Worm (Caenorhabditis elegans) whole organism, L1 larva: ENCODE measurements around the gene alh-1.
A peak's percentile ranks its signal among the peaks of the same experiment; 100 is the strongest.

ENCODE experiments used
- C16A3.4 ChIP-seq: fragments of 150-350 bp; optimal IDR thresholded peaks from 2 replicates; lab custom pipeline; 2014; ENCODE audit warnings: missing biosample characterization, missing genetic modification characterization
- C34B4.2 ChIP-seq: sonication (generic microtip); optimal IDR thresholded peaks from 2 replicates; lab custom pipeline; 2017; ENCODE audit warnings: mild to moderate bottlenecking, missing genetic modification characterization, missing compliant biosample characterization
- aly-2 ChIP-seq: fragments of 150-350 bp; optimal IDR thresholded peaks from 2 replicates; lab custom pipeline; 2014; ENCODE audit warnings: missing biosample characterization, missing genetic modification characterization
- ceh-63 ChIP-seq: fragments of 200-800 bp; sonication (Bioruptor generic); optimal IDR thresholded peaks from 2 replicates; lab custom pipeline; 2018; ENCODE audit warnings: mild to moderate bottlenecking, missing genetic modification characterization, missing compliant biosample characterization
- ceh-82 ChIP-seq, 3 experiments: fragments of 150-350 bp in 1 of 3; sonication (generic microtip) in 2 of 3; optimal IDR thresholded peaks; 2 replicates each; lab custom pipeline; 2014 to 2017; ENCODE audit warnings: missing biosample characterization in 3 of 3, missing genetic modification characterization in 3 of 3
- dpl-1 ChIP-seq, 3 experiments: fragments of 150-350 bp in 2 of 3; sonication (generic microtip) in 1 of 3; optimal IDR thresholded peaks; 2 replicates each; lab custom pipeline; 2014 to 2017; ENCODE audit warnings: missing biosample characterization in 3 of 3, missing genetic modification characterization in 3 of 3, missing genetic modification reagents in 3 of 3
- dsc-1 ChIP-seq: sonication (generic microtip); optimal IDR thresholded peaks from 2 replicates; lab custom pipeline; 2016; ENCODE audit warnings: mild to moderate bottlenecking, missing genetic modification characterization, missing compliant biosample characterization
- efl-1 ChIP-seq, 4 experiments: fragments of 150-350 bp; optimal IDR thresholded peaks in 3 of 4; peaks in 1 of 4; 1 replicate in 1 of 4; 2 replicates in 3 of 4; lab custom pipeline; 2014; ENCODE audit warnings: missing biosample characterization in 2 of 4, missing genetic modification characterization in 2 of 4, missing genetic modification reagents in 2 of 4
- efl-3 ChIP-seq: fragments of 200-800 bp; sonication (Bioruptor generic); optimal IDR thresholded peaks from 2 replicates; lab custom pipeline; 2018; ENCODE audit warnings: mild to moderate bottlenecking, missing genetic modification characterization, missing compliant biosample characterization
- egl-13 ChIP-seq: sonication (generic microtip); optimal IDR thresholded peaks from 2 replicates; lab custom pipeline; 2016; ENCODE audit warnings: missing genotype, missing genetic modification reagents, missing genetic modification characterization, missing compliant biosample characterization
- elt-2 ChIP-seq: sonication (generic microtip); optimal IDR thresholded peaks from 2 replicates; lab custom pipeline; 2016; ENCODE audit warnings: missing genetic modification characterization, mild to moderate bottlenecking, inconsistent platforms, missing compliant biosample characterization, missing genetic modification reagents
- elt-3 ChIP-seq, 6 experiments: fragments of 150-350 bp in 1 of 6; sonication (generic microtip); optimal IDR thresholded peaks; 2 replicates each; lab custom pipeline; 2017 to 2018; ENCODE audit warnings: missing biosample characterization in 6 of 6, missing genetic modification characterization in 6 of 6, inconsistent platforms in 1 of 6
- fkh-8 ChIP-seq: sonication (generic microtip); optimal IDR thresholded peaks from 2 replicates; lab custom pipeline; 2016; ENCODE audit warnings: mild to moderate bottlenecking, missing genetic modification characterization, missing compliant biosample characterization
- fos-1 ChIP-seq: fragments of 150-350 bp; optimal IDR thresholded peaks from 2 replicates; lab custom pipeline; 2014; ENCODE audit warnings: missing biosample characterization, missing genetic modification characterization
- grh-1 ChIP-seq: fragments of 200-800 bp; sonication (Bioruptor generic); IDR thresholded peaks from 2 replicates; pipeline ENCODE4 v1.3.6; 2022; ENCODE audit warnings: missing genetic modification reagents, missing genetic modification characterization, missing compliant biosample characterization
- hlh-17 ChIP-seq: fragments of 200-800 bp; sonication (Bioruptor generic); optimal IDR thresholded peaks from 2 replicates; lab custom pipeline; 2018; ENCODE audit warnings: missing genetic modification characterization, mild to moderate bottlenecking, missing compliant biosample characterization, moderate library complexity, borderline replicate concordance
- irx-1 ChIP-seq: sonication (generic microtip); optimal IDR thresholded peaks from 2 replicates; lab custom pipeline; 2016; ENCODE audit warnings: missing genetic modification characterization, missing compliant biosample characterization
- lin-14 ChIP-seq: fragments of 200-800 bp; sonication (Bioruptor generic); optimal IDR thresholded peaks from 2 replicates; lab custom pipeline; 2018; ENCODE audit warnings: mild to moderate bottlenecking, missing genetic modification characterization, moderate library complexity, missing compliant biosample characterization
- lin-35 ChIP-seq, 2 experiments: fragments of 150-350 bp; optimal IDR thresholded peaks; 2 replicates each; lab custom pipeline; 2014; ENCODE audit warnings: missing biosample characterization in 2 of 2, missing genetic modification characterization in 2 of 2, missing genetic modification reagents in 2 of 2
- lin-39 ChIP-seq: fragments of 150-350 bp; optimal IDR thresholded peaks from 2 replicates; lab custom pipeline; 2014; ENCODE audit warnings: missing biosample characterization, missing genetic modification reagents, missing genetic modification characterization
- mdl-1 ChIP-seq, 2 experiments: fragments of 150-350 bp; optimal IDR thresholded peaks; 2 replicates each; lab custom pipeline; 2014 to 2017; ENCODE audit warnings: missing biosample characterization in 2 of 2, missing genetic modification characterization in 2 of 2, inconsistent platforms in 1 of 2
- mef-2 ChIP-seq: fragments of 150-350 bp; optimal IDR thresholded peaks from 2 replicates; lab custom pipeline; 2014; ENCODE audit warnings: missing biosample characterization, missing genetic modification characterization
- nhr-12 ChIP-seq: sonication (generic microtip); optimal IDR thresholded peaks from 2 replicates; lab custom pipeline; 2017; ENCODE audit warnings: missing biosample characterization, missing genetic modification characterization
- nhr-47 ChIP-seq: sonication (generic microtip); optimal IDR thresholded peaks from 2 replicates; lab custom pipeline; 2016; ENCODE audit warnings: mild to moderate bottlenecking, missing genetic modification characterization, moderate library complexity, missing compliant biosample characterization
- nhr-71 ChIP-seq: sonication (generic microtip); optimal IDR thresholded peaks from 2 replicates; lab custom pipeline; 2016; ENCODE audit warnings: mild to moderate bottlenecking, missing genetic modification characterization, moderate library complexity, missing compliant biosample characterization
- nhr-76 ChIP-seq: sonication (generic microtip); optimal IDR thresholded peaks from 2 replicates; lab custom pipeline; 2017; ENCODE audit warnings: missing biosample characterization, missing genetic modification characterization
- nhr-77 ChIP-seq: fragments of 150-350 bp; optimal IDR thresholded peaks from 2 replicates; lab custom pipeline; 2014; ENCODE audit warnings: missing biosample characterization, missing genetic modification characterization
- nhr-84 ChIP-seq: sonication (generic microtip); optimal IDR thresholded peaks from 2 replicates; lab custom pipeline; 2017; ENCODE audit warnings: missing biosample characterization, missing genetic modification characterization
- nhr-85 ChIP-seq: sonication (generic microtip); peaks from one replicate; lab custom pipeline; 2016; ENCODE audit warnings: missing genetic modification characterization, inconsistent platforms, missing compliant biosample characterization
- snu-23 ChIP-seq: sonication (generic microtip); optimal IDR thresholded peaks from 2 replicates; lab custom pipeline; 2016; ENCODE audit warnings: missing genetic modification characterization, missing compliant biosample characterization
- sox-4 ChIP-seq: sonication (generic microtip); optimal IDR thresholded peaks from 2 replicates; lab custom pipeline; 2016; ENCODE audit warnings: missing genetic modification characterization, missing compliant biosample characterization
- unc-30 ChIP-seq: sonication (generic microtip); optimal IDR thresholded peaks from 2 replicates; lab custom pipeline; 2017; ENCODE audit warnings: missing biosample characterization, missing genetic modification characterization
- unc-62 ChIP-seq: fragments of 150-350 bp; optimal IDR thresholded peaks from 2 replicates; lab custom pipeline; 2014; ENCODE audit warnings: missing biosample characterization, missing genetic modification reagents, missing genetic modification characterization
- unc-98 ChIP-seq: fragments of 200-800 bp; sonication (Bioruptor generic); IDR thresholded peaks from 2 replicates; pipeline ENCODE4 v1.3.6; 2022; ENCODE audit warnings: missing genetic modification characterization, missing compliant biosample characterization
- vab-15 ChIP-seq: sonication (generic microtip); optimal IDR thresholded peaks from 2 replicates; lab custom pipeline; 2017; ENCODE audit warnings: missing genotype, mild to moderate bottlenecking, missing genetic modification characterization, missing compliant biosample characterization
- xbp-1 ChIP-seq: sonication (generic microtip); optimal IDR thresholded peaks from 2 replicates; lab custom pipeline; 2016; ENCODE audit warnings: missing genetic modification characterization, missing compliant biosample characterization
- zag-1 ChIP-seq: fragments of 150-350 bp; optimal IDR thresholded peaks from 2 replicates; lab custom pipeline; 2014; ENCODE audit warnings: missing biosample characterization, missing genetic modification characterization
- zip-4 ChIP-seq: fragments of 200-800 bp; sonication (Bioruptor generic); optimal IDR thresholded peaks from 2 replicates; lab custom pipeline; 2018; ENCODE audit warnings: mild to moderate bottlenecking, missing genetic modification characterization, moderate library complexity, missing compliant biosample characterization
- ztf-4 ChIP-seq: fragments of 150-350 bp; optimal IDR thresholded peaks from 2 replicates; lab custom pipeline; 2014; ENCODE audit warnings: missing biosample characterization, missing genetic modification characterization

Gene alh-1

ce11 chrIII:5102616-5103015 is 25.1 kb downstream of the alh-1 start, which contains the start of gene F54D8.6 (continued):
- TF ChIP-seq elt-2 (tag; lab: Kevin White, UChicago) = no peak
- TF ChIP-seq dpl-1 (GFP tag; optimal IDR thresholded peaks at IDR 0.05; lab: Kevin White, UChicago) = peak; percentile 44 to 73 (median 63)
- no peak for TF ChIP-seq ceh-63
- TF ChIP-seq grh-1 (GFP tag; lab: Robert Waterston, UW) = no peak

ce11 chrIII:5105485-5105884 is 27.9 kb downstream of the alh-1 start:
- TF ChIP-seq nhr-12 (tag; lab: Kevin White, UChicago) = no peak
- TF ChIP-seq nhr-85 (tag; lab: Kevin White, UChicago) = no peak
- TF ChIP-seq lin-35 (GFP tag; optimal IDR thresholded peaks at IDR 0.05; lab: Kevin White, UChicago) = no peak
- no peak for TF ChIP-seq mef-2 (tag; lab: Kevin White, UChicago)
- no peak for TF ChIP-seq fos-1
- no peak for TF ChIP-seq nhr-77 (tag; lab: Kevin White, UChicago)
- TF ChIP-seq nhr-76 (tag; lab: Kevin White, UChicago) = no peak
- no peak for TF ChIP-seq unc-98 (GFP tag; lab: Robert Waterston, UW)
- no peak for TF ChIP-seq dsc-1
- TF ChIP-seq egl-13 = no peak
- TF ChIP-seq zag-1 (tag; lab: Kevin White, UChicago) = no peak
- TF ChIP-seq nhr-71 (tag; lab: Kevin White, UChicago) = no peak
- TF ChIP-seq xbp-1 (tag; lab: Kevin White, UChicago) = no peak
- no peak for TF ChIP-seq C16A3.4 (tag; lab: Kevin White, UChicago)
- no peak for TF ChIP-seq zip-4
- TF ChIP-seq C34B4.2 = no peak
- no peak for TF ChIP-seq nhr-47

- TF ChIP-seq lin-14 (GFP tag; lab: Kevin White, UChicago) (no peak), nhr-85 (tag; lab: Kevin White, UChicago) (no peak), aly-2 (tag; lab: Kevin White, UChicago) (no peak), unc-62 (no peak), vab-15 (tag; lab: Kevin White, UChicago) (no peak), efl-3 (no peak), irx-1 (tag; lab: Kevin White, UChicago) (no peak), nhr-84 (tag; lab: Kevin White, UChicago) (no peak), lin-39 (tag; lab: Kevin White, UChicago) (no peak), efl-1 (optimal IDR thresholded peaks at IDR 0.05; lab: Kevin White, UChicago) (no peak), efl-1 (GFP tag; optimal IDR thresholded peaks at IDR 0.05 in 1 of 2; lab: Kevin White, UChicago) (no peak), elt-3 (tag; optimal IDR thresholded peaks at IDR 0.05; lab: Kevin White, UChicago) (no peak), hlh-17 (GFP tag; lab: Kevin White, UChicago) (no peak), zag-1 (tag; lab: Kevin White, UChicago) (no peak), egl-13 (no peak), snu-23 (no peak), mdl-1 (tag; optimal IDR thresholded peaks at IDR 0.05; lab: Kevin White, UChicago) (no peak), lin-35 (GFP tag; optimal IDR thresholded peaks at IDR 0.05; lab: Kevin White, UChicago) (no peak), sox-4 (tag; lab: Kevin White, UChicago) (no peak)
Measured at ce11 chrIII:5106893-5107471, 29.4 kb downstream of the alh-1 start, which contains the start of gene dpy-17. Gene dpy-17 (plus strand): TSS chrIII:5107330.

DNA sequence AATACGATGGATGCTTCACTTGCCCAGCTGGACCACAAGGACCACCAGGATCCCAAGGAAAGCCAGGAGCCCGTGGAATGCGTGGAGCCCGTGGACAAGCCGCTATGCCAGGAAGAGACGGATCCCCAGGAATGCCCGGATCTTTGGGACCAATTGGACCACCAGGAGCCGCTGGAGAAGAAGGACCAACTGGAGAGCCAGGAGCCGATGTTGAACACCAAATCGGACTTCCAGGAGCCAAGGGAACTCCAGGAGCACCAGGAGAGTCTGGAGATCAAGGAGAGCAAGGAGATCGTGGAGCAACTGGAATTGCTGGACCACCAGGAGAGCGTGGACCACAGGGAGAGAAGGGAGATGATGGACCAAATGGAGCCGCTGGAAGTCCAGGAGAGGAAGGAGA is 30.4 kb downstream of the alh-1 start:
- no peak for TF ChIP-seq zip-4
- TF ChIP-seq ztf-4 (tag; lab: Kevin White, UChicago) = no peak
- no peak for TF ChIP-seq snu-23
- TF ChIP-seq dsc-1 = no peak
- TF ChIP-seq fkh-8 (tag; lab: Kevin White, UChicago) = no peak
- TF ChIP-seq fos-1 = no peak
- no peak for TF ChIP-seq hlh-17 (GFP tag; lab: Kevin White, UChicago)
- no peak for TF ChIP-seq unc-30 (tag; lab: Kevin White, UChicago)
- no peak for TF ChIP-seq ceh-82 (tag; optimal IDR thresholded peaks at IDR 0.05; lab: Kevin White, UChicago)
- no peak for TF ChIP-seq nhr-77 (tag; lab: Kevin White, UChicago)
- TF ChIP-seq, all 84 proteins: peak for 0
